Worm (Caenorhabditis elegans) whole organism, young adult: ENCODE data around the gene D1044.4.

ENCODE experiments used
- D2030.7 ChIP-seq: fragments of 200-800 bp; sonication (Bioruptor generic); IDR thresholded peaks from 2 replicates; pipeline ENCODE4 v1.3.6; 2022; ENCODE audit warnings: missing genetic modification reagents, missing genetic modification characterization, missing compliant biosample characterization
- F23B12.7 ChIP-seq: sonication (generic microtip); optimal IDR thresholded peaks from 2 replicates; lab custom pipeline; 2017; ENCODE audit warnings: missing genetic modification characterization, mild to moderate bottlenecking, missing compliant biosample characterization, antibody characterized with exemption, moderate library complexity; ENCODE audit not compliant: insufficient read depth
- akir-1 ChIP-seq: fragments of 200-800 bp; sonication (Bioruptor generic); optimal IDR thresholded peaks from 2 replicates; lab custom pipeline; 2018; ENCODE audit warnings: mild to moderate bottlenecking, missing genetic modification characterization, moderate library complexity, missing compliant biosample characterization
- cebp-1 ChIP-seq, 2 experiments: fragments of 200-800 bp in 1 of 2; sonication (Bioruptor generic) in 1 of 2; sonication (generic microtip) in 1 of 2; IDR thresholded peaks in 1 of 2; optimal IDR thresholded peaks in 1 of 2; 2 replicates each; pipeline versions ENCODE4 v1.3.6 to Lab custom; 2017 to 2022; ENCODE audit warnings: missing compliant biosample characterization in 2 of 2, missing genetic modification characterization in 2 of 2, mild to moderate bottlenecking in 1 of 2, missing genetic modification reagents in 1 of 2, moderate library complexity in 1 of 2
- ceh-100 ChIP-seq: fragments of 200-800 bp; sonication (Bioruptor generic); IDR thresholded peaks from 2 replicates; pipeline ENCODE4 v1.3.6; 2022; ENCODE audit warnings: missing genetic modification reagents, missing genetic modification characterization, missing compliant biosample characterization
- ceh-91 ChIP-seq: fragments of 200-800 bp; sonication (Bioruptor generic); IDR thresholded peaks from 2 replicates; pipeline ENCODE4 v1.3.6; 2022; ENCODE audit warnings: missing genetic modification reagents, missing genetic modification characterization, missing compliant biosample characterization
- dpl-1 ChIP-seq: fragments of 150-350 bp; optimal IDR thresholded peaks from 2 replicates; lab custom pipeline; 2014; ENCODE audit warnings: missing biosample characterization, missing genetic modification reagents, missing genetic modification characterization
- mxl-1 ChIP-seq: sonication (generic microtip); optimal IDR thresholded peaks from 2 replicates; lab custom pipeline; 2016; ENCODE audit warnings: missing genetic modification characterization, missing compliant biosample characterization
- ztf-25 ChIP-seq: fragments of 200-800 bp; sonication (Bioruptor generic); IDR thresholded peaks from 2 replicates; pipeline ENCODE4 v1.3.6; 2022; ENCODE audit warnings: missing genetic modification reagents, missing genetic modification characterization, missing compliant biosample characterization

DNA sequence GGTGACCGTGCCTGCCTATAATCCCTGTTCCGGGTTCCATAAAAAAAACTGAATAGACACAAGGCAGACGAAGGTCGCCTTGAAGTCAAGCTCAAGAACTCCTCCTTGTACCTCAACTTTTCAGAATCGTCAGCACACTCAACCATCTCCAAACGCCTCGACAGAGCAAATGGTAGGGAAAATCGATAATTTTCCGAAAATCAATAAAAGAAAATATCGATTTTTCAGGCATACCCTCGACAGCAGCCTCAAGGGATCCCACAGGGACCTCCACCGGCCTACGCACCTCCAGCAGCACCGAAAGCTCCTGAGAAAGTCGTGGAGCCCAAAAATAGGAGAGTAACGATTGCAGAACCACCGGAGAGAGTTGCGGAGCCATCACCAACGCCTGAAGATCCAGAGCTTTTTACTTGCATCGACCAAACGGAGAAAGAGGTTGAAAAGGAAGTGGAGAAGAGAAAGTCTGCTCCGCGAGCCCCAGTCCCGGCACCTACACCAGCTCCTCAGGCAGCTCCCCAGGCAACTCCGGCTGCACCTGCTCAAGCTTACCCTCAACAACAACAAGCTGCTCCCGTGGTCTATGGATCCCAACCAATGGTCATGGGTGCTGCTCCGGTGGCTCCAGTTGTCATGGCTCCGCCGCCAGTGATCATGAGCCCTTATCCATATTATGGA, 42.2 kb downstream of the D1044.4 start:
- no peak for TF ChIP-seq akir-1 (GFP tag; lab: Kevin White, UChicago)
- TF ChIP-seq ceh-100: no peak
- no peak for TF ChIP-seq D2030.7 (GFP tag; lab: Robert Waterston, UW)
- TF ChIP-seq F23B12.7 (tag; lab: Kevin White, UChicago): no peak
- no peak for TF ChIP-seq cebp-1 (GFP tag; IDR thresholded peaks at IDR 0.05; lab: Robert Waterston, UW)
- TF ChIP-seq cebp-1 (tag; optimal IDR thresholded peaks at IDR 0.05; lab: Kevin White, UChicago): no peak
- no peak for TF ChIP-seq ztf-25 (GFP tag; lab: Robert Waterston, UW)
- TF ChIP-seq dpl-1 (GFP tag; lab: Kevin White, UChicago): no peak
- no peak for TF ChIP-seq ceh-91 (GFP tag; lab: Robert Waterston, UW)
- TF ChIP-seq mxl-1 (tag; lab: Kevin White, UChicago): no peak
